Fruit fly (Drosophila melanogaster): ENCODE data around the gene Pex12.

Pex12 gene

DNA sequence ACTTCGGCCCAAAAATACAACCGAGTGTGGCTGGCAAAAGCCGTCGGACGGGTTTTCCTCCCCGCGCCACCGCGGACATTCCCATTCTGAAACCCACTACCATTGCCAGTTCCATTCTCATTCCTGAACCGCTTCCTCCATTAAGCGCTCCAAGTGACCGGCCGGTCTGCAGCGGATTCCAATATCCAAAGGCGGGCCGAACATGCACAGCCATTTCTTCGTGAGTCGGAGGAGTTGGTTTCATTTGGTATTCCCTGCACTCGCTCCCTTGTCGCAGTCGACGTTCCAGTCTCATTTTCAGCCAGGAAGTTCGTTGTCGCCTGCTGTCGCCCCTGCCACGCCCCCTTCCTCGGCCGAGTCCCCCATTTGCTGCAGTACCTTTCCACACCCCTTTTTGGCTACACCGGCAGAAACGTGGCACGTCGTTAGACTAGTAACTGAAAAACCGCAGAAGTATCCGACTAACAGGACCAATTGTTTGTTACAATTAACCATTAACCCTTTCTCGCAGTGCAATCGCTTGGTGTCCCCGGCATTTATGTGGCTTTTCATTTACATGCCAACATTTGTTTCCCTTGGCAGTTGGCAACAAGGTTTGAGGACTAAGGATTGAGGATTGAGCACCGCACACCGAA is 32.3 kb downstream of the Pex12 start:
- TF ChIP-seq CG9817 (tag; optimal IDR thresholded peaks at IDR 0.05): no peak
- no peak for TF ChIP-seq zen2 (GFP tag; IDR thresholded peaks at IDR 0.05; ENCODE audit: partially characterized antibody)
- TF ChIP-seq CG2199 (GFP tag; IDR thresholded peaks at IDR 0.05): no peak
- TF ChIP-seq bab2 (GFP tag; optimal IDR thresholded peaks at IDR 0.05): no peak
- no peak for TF ChIP-seq CG3726 (GFP tag; IDR thresholded peaks at IDR 0.05)
- no peak for TF ChIP-seq CG31365 (tag; optimal IDR thresholded peaks at IDR 0.05)
- TF ChIP-seq Med (GFP tag): peak; percentile 43
- TF ChIP-seq sqz (GFP tag; optimal IDR thresholded peaks at IDR 0.05): no peak
- no peak for TF ChIP-seq HLHmδ (GFP tag; optimal IDR thresholded peaks at IDR 0.05)
- no peak for TF ChIP-seq pzg (GFP tag; optimal IDR thresholded peaks at IDR 0.05)
- TF ChIP-seq D (optimal IDR thresholded peaks at IDR 0.05): no peak
- no peak for TF ChIP-seq D (GFP tag; optimal IDR thresholded peaks at IDR 0.05)
- no peak for TF ChIP-seq CkIIα-i1 (GFP tag; IDR thresholded peaks at IDR 0.05)
- no peak for TF ChIP-seq Spps (tag; optimal IDR thresholded peaks at IDR 0.05)
- TF ChIP-seq aop (GFP tag; IDR thresholded peaks at IDR 0.05): no peak
- TF ChIP-seq CG31388 (GFP tag; optimal IDR thresholded peaks at IDR 0.05): no peak
- TF ChIP-seq ato (GFP tag; IDR thresholded peaks at IDR 0.05; ENCODE audit: partially characterized antibody): no peak
- no peak for TF ChIP-seq CG4424 (GFP tag; optimal IDR thresholded peaks at IDR 0.05)
- TF ChIP-seq kni (GFP tag; optimal IDR thresholded peaks at IDR 0.05): peak; percentile 67
- TF ChIP-seq HLH4C (GFP tag; IDR thresholded peaks at IDR 0.05; ENCODE audit: partially characterized antibody): no peak
- TF ChIP-seq bsh (GFP tag; optimal IDR thresholded peaks at IDR 0.05): peak in 1 of 2 experiments; percentile 32
- TF ChIP-seq Mes4 (GFP tag; optimal IDR thresholded peaks at IDR 0.05): no peak
- TF ChIP-seq CG18764 (GFP tag; optimal IDR thresholded peaks at IDR 0.05): no peak
- no peak for TF ChIP-seq CG33557 (GFP tag; optimal IDR thresholded peaks at IDR 0.05)
- no peak for TF ChIP-seq Max (GFP tag; optimal IDR thresholded peaks at IDR 0.05)
- no peak for TF ChIP-seq fd3F (GFP tag; optimal IDR thresholded peaks at IDR 0.05)
- no peak for TF ChIP-seq Sry-β (GFP tag; optimal IDR thresholded peaks at IDR 0.05)
- TF ChIP-seq slbo (GFP tag; IDR thresholded peaks at IDR 0.05): no peak
- no peak for TF ChIP-seq z (GFP tag; IDR thresholded peaks at IDR 0.05)
- TF ChIP-seq CG17829 (tag; optimal IDR thresholded peaks at IDR 0.05): no peak
- TF ChIP-seq CG17359 (tag; optimal IDR thresholded peaks at IDR 0.05): no peak
- TF ChIP-seq CG11398 (GFP tag; optimal IDR thresholded peaks at IDR 0.05): no peak
- TF ChIP-seq CG33213 (GFP tag; optimal IDR thresholded peaks at IDR 0.05): no peak
- no peak for TF ChIP-seq sd (tag; optimal IDR thresholded peaks at IDR 0.05)
- TF ChIP-seq CG17361 (GFP tag; IDR thresholded peaks at IDR 0.05): no peak
- no peak for TF ChIP-seq CG13424 (tag; optimal IDR thresholded peaks at IDR 0.05)
- no peak for TF ChIP-seq CG16815 (GFP tag; optimal IDR thresholded peaks at IDR 0.05)
- TF ChIP-seq lbe (GFP tag; optimal IDR thresholded peaks at IDR 0.05): peak; percentile 38
- TF ChIP-seq sens (GFP tag): peak; percentile 22
- TF ChIP-seq YL-1 (GFP tag; optimal IDR thresholded peaks at IDR 0.05): no peak
- no peak for TF ChIP-seq CG5180 (GFP tag; optimal IDR thresholded peaks at IDR 0.05)
- no peak for TF ChIP-seq Adf1 (GFP tag; IDR thresholded peaks at IDR 0.05)
- TF ChIP-seq unpg (GFP tag; optimal IDR thresholded peaks at IDR 0.05): no peak
- no peak for TF ChIP-seq HLH3B (GFP tag; IDR thresholded peaks at IDR 0.05)
- no peak for TF ChIP-seq stwl (tag; optimal IDR thresholded peaks at IDR 0.05)
- no peak for TF ChIP-seq CG16863 (GFP tag; optimal IDR thresholded peaks at IDR 0.05)
- TF ChIP-seq sisA (GFP tag; IDR thresholded peaks at IDR 0.05): no peak
- no peak for TF ChIP-seq Nf-YB (GFP tag; optimal IDR thresholded peaks at IDR 0.05)
- no peak for TF ChIP-seq CG43689 (GFP tag; IDR thresholded peaks at IDR 0.05)
- no peak for TF ChIP-seq cwo (GFP tag; optimal IDR thresholded peaks at IDR 0.05)
